Fruit fly (Drosophila melanogaster) whole organism, prepupa: Measurements from ENCODE around the gene Sol1.

Source experiments
- Hr39 ChIP-seq: fragments of 200-800 bp; sonication (Bioruptor generic); optimal IDR thresholded peaks from 2 replicates; lab custom pipeline; 2016; ENCODE audit warnings: missing biosample characterization, missing genetic modification characterization
- Lpt ChIP-seq: fragments of 200-800 bp; sonication (Bioruptor generic); optimal IDR thresholded peaks from 3 replicates; lab custom pipeline; 2016; ENCODE audit warnings: missing biosample characterization, missing genetic modification characterization

- TF ChIP-seq Lpt: no peak
- no peak for TF ChIP-seq Hr39 (GFP tag; lab: Kevin White, UChicago)
These were observed 64.7 kb downstream of the Sol1 start for dm6 chr3R:12450713-12451259.
